Worm (Caenorhabditis elegans) whole organism, L1 larva: ENCODE data around the gene klp-7.

Experiments used
- C04F5.9 ChIP-seq: sonication (generic microtip); optimal IDR thresholded peaks from 2 replicates; lab custom pipeline; 2016; ENCODE audit warnings: missing genetic modification characterization, missing compliant biosample characterization
- C16A3.4 ChIP-seq: fragments of 150-350 bp; optimal IDR thresholded peaks from 2 replicates; lab custom pipeline; 2014; ENCODE audit warnings: missing biosample characterization, missing genetic modification characterization
- Y116A8C.19 ChIP-seq: sonication (generic microtip); optimal IDR thresholded peaks from 2 replicates; lab custom pipeline; 2016; ENCODE audit warnings: missing compliant biosample characterization, missing genetic modification characterization, borderline replicate concordance
- aha-1 ChIP-seq: fragments of 150-350 bp; optimal IDR thresholded peaks from 2 replicates; lab custom pipeline; 2014; ENCODE audit warnings: missing biosample characterization, missing genetic modification characterization
- aly-2 ChIP-seq: fragments of 150-350 bp; optimal IDR thresholded peaks from 2 replicates; lab custom pipeline; 2014; ENCODE audit warnings: missing biosample characterization, missing genetic modification characterization
- ama-1 ChIP-seq: fragments of 150-350 bp; optimal IDR thresholded peaks from 2 replicates; lab custom pipeline; 2014
- blmp-1 ChIP-seq: fragments of 150-350 bp; optimal IDR thresholded peaks from 2 replicates; lab custom pipeline; 2014; ENCODE audit warnings: missing biosample characterization, missing genetic modification characterization
- ceh-63 ChIP-seq: fragments of 200-800 bp; sonication (Bioruptor generic); optimal IDR thresholded peaks from 2 replicates; lab custom pipeline; 2018; ENCODE audit warnings: mild to moderate bottlenecking, missing genetic modification characterization, missing compliant biosample characterization
- ceh-82 ChIP-seq, 3 experiments: fragments of 150-350 bp in 1 of 3; sonication (generic microtip) in 2 of 3; optimal IDR thresholded peaks; 2 replicates each; lab custom pipeline; 2014 to 2017; ENCODE audit warnings: missing biosample characterization in 3 of 3, missing genetic modification characterization in 3 of 3
- ceh-90 ChIP-seq: sonication (generic microtip); optimal IDR thresholded peaks from 2 replicates; lab custom pipeline; 2016; ENCODE audit warnings: missing genetic modification characterization, missing compliant biosample characterization
- dpl-1 ChIP-seq, 3 experiments: fragments of 150-350 bp in 2 of 3; sonication (generic microtip) in 1 of 3; optimal IDR thresholded peaks; 2 replicates each; lab custom pipeline; 2014 to 2017; ENCODE audit warnings: missing biosample characterization in 3 of 3, missing genetic modification characterization in 3 of 3, missing genetic modification reagents in 3 of 3
- dsc-1 ChIP-seq: sonication (generic microtip); optimal IDR thresholded peaks from 2 replicates; lab custom pipeline; 2016; ENCODE audit warnings: mild to moderate bottlenecking, missing genetic modification characterization, missing compliant biosample characterization
- efl-1 ChIP-seq, 4 experiments: fragments of 150-350 bp; optimal IDR thresholded peaks in 3 of 4; peaks in 1 of 4; 1 replicate in 1 of 4; 2 replicates in 3 of 4; lab custom pipeline; 2014; ENCODE audit warnings: missing biosample characterization in 2 of 4, missing genetic modification characterization in 2 of 4, missing genetic modification reagents in 2 of 4
- efl-3 ChIP-seq: fragments of 200-800 bp; sonication (Bioruptor generic); optimal IDR thresholded peaks from 2 replicates; lab custom pipeline; 2018; ENCODE audit warnings: mild to moderate bottlenecking, missing genetic modification characterization, missing compliant biosample characterization
- egl-13 ChIP-seq: sonication (generic microtip); optimal IDR thresholded peaks from 2 replicates; lab custom pipeline; 2016; ENCODE audit warnings: missing genotype, missing genetic modification reagents, missing genetic modification characterization, missing compliant biosample characterization
- egl-27 ChIP-seq, 2 experiments: fragments of 150-350 bp in 1 of 2; sonication (generic microtip); optimal IDR thresholded peaks; 3 replicates each; lab custom pipeline; 2017 to 2018; ENCODE audit warnings: missing biosample characterization in 2 of 2, missing genetic modification characterization in 2 of 2, missing genetic modification reagents in 2 of 2
- elt-2 ChIP-seq: sonication (generic microtip); optimal IDR thresholded peaks from 2 replicates; lab custom pipeline; 2016; ENCODE audit warnings: missing genetic modification characterization, mild to moderate bottlenecking, inconsistent platforms, missing compliant biosample characterization, missing genetic modification reagents
- elt-3 ChIP-seq, 6 experiments: fragments of 150-350 bp in 1 of 6; sonication (generic microtip); optimal IDR thresholded peaks; 2 replicates each; lab custom pipeline; 2017 to 2018; ENCODE audit warnings: missing biosample characterization in 6 of 6, missing genetic modification characterization in 6 of 6, inconsistent platforms in 1 of 6
- ets-5 ChIP-seq: fragments of 200-800 bp; sonication (Bioruptor generic); IDR thresholded peaks from 2 replicates; pipeline ENCODE4 v1.3.6; 2022; ENCODE audit warnings: missing genetic modification characterization, missing compliant biosample characterization
- fkh-4 ChIP-seq: sonication (generic microtip); optimal IDR thresholded peaks from 2 replicates; lab custom pipeline; 2016; ENCODE audit warnings: missing compliant biosample characterization, missing genetic modification characterization, borderline replicate concordance
- fos-1 ChIP-seq: fragments of 150-350 bp; optimal IDR thresholded peaks from 2 replicates; lab custom pipeline; 2014; ENCODE audit warnings: missing biosample characterization, missing genetic modification characterization
- grh-1 ChIP-seq: fragments of 200-800 bp; sonication (Bioruptor generic); IDR thresholded peaks from 2 replicates; pipeline ENCODE4 v1.3.6; 2022; ENCODE audit warnings: missing genetic modification reagents, missing genetic modification characterization, missing compliant biosample characterization
- hlh-4 ChIP-seq: sonication (generic microtip); optimal IDR thresholded peaks from 2 replicates; lab custom pipeline; 2016; ENCODE audit warnings: mild to moderate bottlenecking, missing genetic modification characterization, missing compliant biosample characterization
- irx-1 ChIP-seq: sonication (generic microtip); optimal IDR thresholded peaks from 2 replicates; lab custom pipeline; 2016; ENCODE audit warnings: missing genetic modification characterization, missing compliant biosample characterization
- isw-1 ChIP-seq: fragments of 200-800 bp; sonication (Bioruptor generic); IDR thresholded peaks from 2 replicates; pipeline ENCODE4 v1.3.6; 2022; ENCODE audit warnings: missing genetic modification characterization, missing compliant biosample characterization
- jun-1 ChIP-seq: fragments of 150-350 bp; optimal IDR thresholded peaks from 2 replicates; lab custom pipeline; 2014; ENCODE audit warnings: missing biosample characterization, missing genetic modification reagents, missing genetic modification characterization
- lin-14 ChIP-seq: fragments of 200-800 bp; sonication (Bioruptor generic); optimal IDR thresholded peaks from 2 replicates; lab custom pipeline; 2018; ENCODE audit warnings: mild to moderate bottlenecking, missing genetic modification characterization, moderate library complexity, missing compliant biosample characterization
- lin-15B ChIP-seq: fragments of 150-350 bp; sonication (generic microtip); optimal IDR thresholded peaks from 3 replicates; lab custom pipeline; 2014; ENCODE audit warnings: missing biosample characterization, missing genetic modification characterization
- lin-35 ChIP-seq, 2 experiments: fragments of 150-350 bp; optimal IDR thresholded peaks; 2 replicates each; lab custom pipeline; 2014; ENCODE audit warnings: missing biosample characterization in 2 of 2, missing genetic modification characterization in 2 of 2, missing genetic modification reagents in 2 of 2
- lin-39 ChIP-seq: fragments of 150-350 bp; optimal IDR thresholded peaks from 2 replicates; lab custom pipeline; 2014; ENCODE audit warnings: missing biosample characterization, missing genetic modification reagents, missing genetic modification characterization
- lir-3 ChIP-seq: sonication (generic microtip); optimal IDR thresholded peaks from 2 replicates; lab custom pipeline; 2016; ENCODE audit warnings: mild to moderate bottlenecking, missing genetic modification characterization, moderate library complexity, missing compliant biosample characterization; ENCODE audit not compliant: poor library complexity
- lsy-2 ChIP-seq, 2 experiments: fragments of 150-350 bp; optimal IDR thresholded peaks; 2 replicates each; lab custom pipeline; 2014; ENCODE audit warnings: missing biosample characterization in 2 of 2, missing genetic modification characterization in 2 of 2
- nhr-11 ChIP-seq: fragments of 150-350 bp; optimal IDR thresholded peaks from 2 replicates; lab custom pipeline; 2014; ENCODE audit warnings: missing biosample characterization, missing genetic modification characterization
- nhr-237 ChIP-seq: fragments of 150-350 bp; optimal IDR thresholded peaks from 2 replicates; lab custom pipeline; 2014; ENCODE audit warnings: missing biosample characterization, missing genetic modification characterization
- nhr-28 ChIP-seq: fragments of 150-350 bp; optimal IDR thresholded peaks from 2 replicates; lab custom pipeline; 2014; ENCODE audit warnings: missing biosample characterization, missing genetic modification characterization
- nhr-47 ChIP-seq: sonication (generic microtip); optimal IDR thresholded peaks from 2 replicates; lab custom pipeline; 2016; ENCODE audit warnings: mild to moderate bottlenecking, missing genetic modification characterization, moderate library complexity, missing compliant biosample characterization
- nhr-71 ChIP-seq: sonication (generic microtip); optimal IDR thresholded peaks from 2 replicates; lab custom pipeline; 2016; ENCODE audit warnings: mild to moderate bottlenecking, missing genetic modification characterization, moderate library complexity, missing compliant biosample characterization
- nhr-76 ChIP-seq: sonication (generic microtip); optimal IDR thresholded peaks from 2 replicates; lab custom pipeline; 2017; ENCODE audit warnings: missing biosample characterization, missing genetic modification characterization
- nhr-77 ChIP-seq: fragments of 150-350 bp; optimal IDR thresholded peaks from 2 replicates; lab custom pipeline; 2014; ENCODE audit warnings: missing biosample characterization, missing genetic modification characterization
- pag-3 ChIP-seq: sonication (generic microtip); optimal IDR thresholded peaks from 2 replicates; lab custom pipeline; 2017; ENCODE audit warnings: missing genetic modification characterization, mild to moderate bottlenecking, missing compliant biosample characterization, antibody characterized with exemption, borderline replicate concordance; ENCODE audit not compliant: insufficient read depth
- pax-3 ChIP-seq: fragments of 200-800 bp; sonication (Bioruptor generic); optimal IDR thresholded peaks from 2 replicates; lab custom pipeline; 2018; ENCODE audit warnings: mild to moderate bottlenecking, missing genetic modification characterization, moderate library complexity, missing compliant biosample characterization
- skn-1 ChIP-seq: fragments of 150-350 bp; optimal IDR thresholded peaks from 2 replicates; lab custom pipeline; 2014; ENCODE audit warnings: missing biosample characterization, missing genetic modification characterization
- snu-23 ChIP-seq: sonication (generic microtip); optimal IDR thresholded peaks from 2 replicates; lab custom pipeline; 2016; ENCODE audit warnings: missing genetic modification characterization, missing compliant biosample characterization
- sup-37 ChIP-seq: fragments of 200-800 bp; sonication (Bioruptor generic); optimal IDR thresholded peaks from 2 replicates; lab custom pipeline; 2018; ENCODE audit warnings: mild to moderate bottlenecking, missing genetic modification characterization, missing compliant biosample characterization
- tbx-2 ChIP-seq: sonication (generic microtip); optimal IDR thresholded peaks from 2 replicates; lab custom pipeline; 2016; ENCODE audit warnings: missing genetic modification characterization, missing compliant biosample characterization
- tlp-1 ChIP-seq: fragments of 150-350 bp; optimal IDR thresholded peaks from 2 replicates; lab custom pipeline; 2014; ENCODE audit warnings: missing biosample characterization, missing genetic modification characterization
- unc-130 ChIP-seq: fragments of 150-350 bp; optimal IDR thresholded peaks from 2 replicates; lab custom pipeline; 2017; ENCODE audit warnings: missing biosample characterization, missing genetic modification characterization, inconsistent platforms
- unc-30 ChIP-seq: sonication (generic microtip); optimal IDR thresholded peaks from 2 replicates; lab custom pipeline; 2017; ENCODE audit warnings: missing biosample characterization, missing genetic modification characterization
- unc-98 ChIP-seq: fragments of 200-800 bp; sonication (Bioruptor generic); IDR thresholded peaks from 2 replicates; pipeline ENCODE4 v1.3.6; 2022; ENCODE audit warnings: missing genetic modification characterization, missing compliant biosample characterization
- vab-15 ChIP-seq: sonication (generic microtip); optimal IDR thresholded peaks from 2 replicates; lab custom pipeline; 2017; ENCODE audit warnings: missing genotype, mild to moderate bottlenecking, missing genetic modification characterization, missing compliant biosample characterization
- xbp-1 ChIP-seq: sonication (generic microtip); optimal IDR thresholded peaks from 2 replicates; lab custom pipeline; 2016; ENCODE audit warnings: missing genetic modification characterization, missing compliant biosample characterization
- ztf-4 ChIP-seq: fragments of 150-350 bp; optimal IDR thresholded peaks from 2 replicates; lab custom pipeline; 2014; ENCODE audit warnings: missing biosample characterization, missing genetic modification characterization

The klp-7 gene

ce11 chrIII:10848858-10849257 lies 43.1 kb downstream of the klp-7 start, which contains the start of the genes fbxb-85 and hex-3 (continued):
- peak; percentile 92 for TF ChIP-seq egl-13 (tag; lab: Kevin White, UChicago)
- TF ChIP-seq pag-3 (tag; lab: Kevin White, UChicago): peak; percentile 9
- TF ChIP-seq C16A3.4 (tag; lab: Kevin White, UChicago): peak; percentile 94
- TF ChIP-seq elt-2: peak; percentile 84
- TF ChIP-seq Y116A8C.19: peak; percentile 55
- TF ChIP-seq nhr-28 (tag; lab: Kevin White, UChicago): no peak
- no peak for TF ChIP-seq tlp-1 (tag; lab: Kevin White, UChicago)
- peak; percentile 72 for TF ChIP-seq ama-1
- peak; percentile 84 for TF ChIP-seq skn-1 (tag; lab: Kevin White, UChicago)
- TF ChIP-seq nhr-47 (tag; lab: Kevin White, UChicago): peak; percentile 98
- peak; percentile 94 for TF ChIP-seq lin-39 (tag; lab: Kevin White, UChicago)
- no peak for TF ChIP-seq hlh-4
- peak; percentile 91 to 96 for TF ChIP-seq efl-1 (optimal IDR thresholded peaks at IDR 0.05; lab: Kevin White, UChicago)
- TF ChIP-seq efl-1 (GFP tag; optimal IDR thresholded peaks at IDR 0.05 in 1 of 2; lab: Kevin White, UChicago): peak; percentile 90 to 99
- TF ChIP-seq ceh-82 (tag; optimal IDR thresholded peaks at IDR 0.05; lab: Kevin White, UChicago): peak; percentile 95 to 96 (median 96)
- TF ChIP-seq lin-14 (GFP tag; lab: Kevin White, UChicago): peak; percentile 94
- peak; percentile 43 for TF ChIP-seq nhr-76
- TF ChIP-seq nhr-77 (tag; lab: Kevin White, UChicago): peak; percentile 90
- peak; percentile 37 to 70 for TF ChIP-seq egl-27 (tag; optimal IDR thresholded peaks at IDR 0.05; lab: Kevin White, UChicago)
- peak; percentile 94 for TF ChIP-seq aly-2 (tag; lab: Kevin White, UChicago)
- TF ChIP-seq tbx-2 (tag; lab: Kevin White, UChicago): peak; percentile 98
- TF ChIP-seq nhr-71 (tag; lab: Kevin White, UChicago): peak; percentile 97
- TF ChIP-seq ztf-4 (tag; lab: Kevin White, UChicago): peak; percentile 84
- TF ChIP-seq irx-1 (tag; lab: Kevin White, UChicago): peak; percentile 95
- TF ChIP-seq dsc-1 (tag; lab: Kevin White, UChicago): peak; percentile 98
- TF ChIP-seq unc-30 (tag; lab: Kevin White, UChicago): peak; percentile 79
- peak; percentile 29 for TF ChIP-seq vab-15
- peak; percentile 95 for TF ChIP-seq lsy-2 (tag; optimal IDR thresholded peaks at IDR 0.05; lab: Kevin White, UChicago)
- peak; percentile 90 to 96 for TF ChIP-seq lin-35 (GFP tag; optimal IDR thresholded peaks at IDR 0.05; lab: Kevin White, UChicago)
- peak; percentile 99 for TF ChIP-seq snu-23 (GFP tag; lab: Kevin White, UChicago)
- TF ChIP-seq ets-5 (GFP tag; lab: Robert Waterston, UW): 0 out of 2 replicates have a peak, but pooled peaks have one; percentile 80
- peak; percentile 50 for TF ChIP-seq ceh-90
- TF ChIP-seq isw-1: peak; percentile 94
- TF ChIP-seq dpl-1 (GFP tag; optimal IDR thresholded peaks at IDR 0.05; lab: Kevin White, UChicago): peak; percentile 92 to 96 (median 93)
- peak; percentile 81 for TF ChIP-seq nhr-237 (tag; lab: Kevin White, UChicago)
- peak; percentile 94 for TF ChIP-seq grh-1 (GFP tag; lab: Robert Waterston, UW)
- peak; percentile 86 for TF ChIP-seq C04F5.9
- peak; percentile 81 for TF ChIP-seq blmp-1 (tag; lab: Kevin White, UChicago)
- peak; percentile 97 for TF ChIP-seq unc-130 (tag; lab: Kevin White, UChicago)
- TF ChIP-seq unc-98 (GFP tag; lab: Robert Waterston, UW): 0 out of 2 replicates have a peak, but pooled peaks have one; percentile 32
- peak; percentile 76 for TF ChIP-seq aha-1 (tag; lab: Kevin White, UChicago)
- peak; percentile 94 for TF ChIP-seq fos-1 (tag; lab: Kevin White, UChicago)
- TF ChIP-seq elt-3 (tag; optimal IDR thresholded peaks at IDR 0.05; lab: Kevin White, UChicago): peak in 4 of 6 experiments; percentile 10 to 92 (median 72)
- TF ChIP-seq fkh-4 (tag; lab: Kevin White, UChicago): peak; percentile 75
- peak; percentile 80 for TF ChIP-seq efl-3 (GFP tag; lab: Kevin White, UChicago)
- peak; percentile 90 for TF ChIP-seq lin-15B (tag; lab: Kevin White, UChicago)
- TF ChIP-seq pax-3 (tag; lab: Kevin White, UChicago): peak; percentile 89
- peak; percentile 89 for TF ChIP-seq nhr-11 (tag; lab: Kevin White, UChicago)
- TF ChIP-seq sup-37 (GFP tag; lab: Kevin White, UChicago): peak; percentile 91
- TF ChIP-seq xbp-1 (tag; lab: Kevin White, UChicago): peak; percentile 97
- TF ChIP-seq ceh-63: no peak
- TF ChIP-seq jun-1 (tag; lab: Kevin White, UChicago): peak; percentile 94
- peak; percentile 89 for TF ChIP-seq lir-3
